Worm (Caenorhabditis elegans) whole organism, midembryonic: ENCODE measurements around the gene clec-137.
A peak's percentile ranks its signal among the peaks of the same experiment; 100 is the strongest.

Experiments
- T22C8.4 ChIP-seq: fragments of 200-800 bp; sonication (Bioruptor generic); IDR thresholded peaks from 2 replicates; pipeline ENCODE4 v1.3.6; 2022; ENCODE audit warnings: missing genetic modification characterization, missing compliant biosample characterization
- cog-1 ChIP-seq: sonication (generic microtip); optimal IDR thresholded peaks from 2 replicates; lab custom pipeline; 2016; ENCODE audit warnings: missing genetic modification characterization, missing compliant biosample characterization
- flt-1 ChIP-seq: fragments of 200-800 bp; sonication (Bioruptor generic); IDR thresholded peaks from 2 replicates; pipeline ENCODE4 v1.3.6; 2022; ENCODE audit warnings: missing genetic modification characterization, missing compliant biosample characterization
- klf-2 ChIP-seq: fragments of 200-800 bp; sonication (Bioruptor generic); conservative IDR thresholded peaks from 2 replicates; pipeline ENCODE4 v1.3.6; 2022; ENCODE audit warnings: missing genetic modification reagents, missing genetic modification characterization, missing compliant biosample characterization
- med-1 ChIP-seq: sonication (generic microtip); optimal IDR thresholded peaks from 2 replicates; lab custom pipeline; 2017; ENCODE audit warnings: missing genetic modification characterization, mild to moderate bottlenecking, missing compliant biosample characterization, antibody characterized with exemption, missing genetic modification reagents; ENCODE audit not compliant: insufficient read depth
- ref-1 ChIP-seq: fragments of 200-800 bp; sonication (Bioruptor generic); conservative IDR thresholded peaks from 2 replicates; pipeline ENCODE4 v1.3.6; 2022; ENCODE audit warnings: missing genetic modification reagents, missing genetic modification characterization, missing compliant biosample characterization
- tab-1 ChIP-seq: fragments of 200-800 bp; sonication (Bioruptor generic); IDR thresholded peaks from 2 replicates; pipeline ENCODE4 v1.3.6; 2022; ENCODE audit warnings: missing genetic modification characterization, missing compliant biosample characterization
- ztf-23 ChIP-seq: fragments of 200-800 bp; sonication (Bioruptor generic); IDR thresholded peaks from 2 replicates; pipeline ENCODE4 v1.3.6; 2022; ENCODE audit warnings: missing genetic modification reagents, missing genetic modification characterization, missing compliant biosample characterization
- ztf-29 ChIP-seq: fragments of 200-800 bp; sonication (Bioruptor generic); IDR thresholded peaks from 2 replicates; pipeline ENCODE4 v1.3.6; 2022; ENCODE audit warnings: missing genetic modification reagents, missing genetic modification characterization, missing compliant biosample characterization

clec-137 gene

ce11 chrII:4599838-4600237, 18.1 kb downstream of the clec-137 start:
- no peak for TF ChIP-seq ref-1 (GFP tag; lab: Robert Waterston, UW)
- TF ChIP-seq med-1, result no peak
- TF ChIP-seq tab-1, result no peak
- TF ChIP-seq cog-1 (tag; lab: Kevin White, UChicago), result no peak
- TF ChIP-seq ztf-23 (GFP tag; lab: Robert Waterston, UW), result no peak
- no peak for TF ChIP-seq T22C8.4 (GFP tag; lab: Robert Waterston, UW)
- TF ChIP-seq ztf-29, result no peak

- TF ChIP-seq ref-1 (GFP tag; lab: Robert Waterston, UW), result no peak
- 0 out of 2 replicates have a peak, but pooled peaks have one; percentile 28 for TF ChIP-seq ztf-23 (GFP tag; lab: Robert Waterston, UW)
Observed at ce11 chrII:4598815-4599214, 19.1 kb downstream of the clec-137 start.

ce11 chrII:4597441-4597840, 20.4 kb downstream of the clec-137 start:
- TF ChIP-seq ztf-29 (no peak), tab-1 (no peak), ref-1 (GFP tag; lab: Robert Waterston, UW) (no peak), flt-1 (GFP tag; lab: Robert Waterston, UW) (no peak), cog-1 (tag; lab: Kevin White, UChicago) (no peak), klf-2 (GFP tag; lab: Robert Waterston, UW) (no peak), med-1 (no peak), ztf-23 (GFP tag; lab: Robert Waterston, UW) (no peak), T22C8.4 (GFP tag; lab: Robert Waterston, UW) (no peak)

ce11 chrII:4590660-4591059, 27.2 kb downstream of the clec-137 start:
- TF ChIP-seq med-1 (no peak), cog-1 (tag; lab: Kevin White, UChicago) (no peak), ref-1 (GFP tag; lab: Robert Waterston, UW) (no peak), klf-2 (GFP tag; lab: Robert Waterston, UW) (no peak), T22C8.4 (GFP tag; lab: Robert Waterston, UW) (no peak), ztf-23 (GFP tag; lab: Robert Waterston, UW) (no peak), ztf-29 (no peak), tab-1 (no peak), flt-1 (GFP tag; lab: Robert Waterston, UW) (no peak)

- no peak for TF ChIP-seq T22C8.4 (GFP tag; lab: Robert Waterston, UW)
- TF ChIP-seq tab-1, result no peak
- no peak for TF ChIP-seq flt-1 (GFP tag; lab: Robert Waterston, UW)
- no peak for TF ChIP-seq ztf-29
- no peak for TF ChIP-seq ref-1 (GFP tag; lab: Robert Waterston, UW)
- TF ChIP-seq klf-2 (GFP tag; lab: Robert Waterston, UW), result no peak
- TF ChIP-seq cog-1 (tag; lab: Kevin White, UChicago), result no peak
- TF ChIP-seq ztf-23 (GFP tag; lab: Robert Waterston, UW), result no peak
- no peak for TF ChIP-seq med-1
Observed at ce11 chrII:4590086-4590485, 27.8 kb downstream of the clec-137 start.

- 0 out of 2 replicates have a peak, but pooled peaks have one; percentile 25 for TF ChIP-seq ref-1 (GFP tag; lab: Robert Waterston, UW)
- TF ChIP-seq klf-2 (GFP tag; lab: Robert Waterston, UW), result no peak
- TF ChIP-seq med-1, result no peak
- 0 out of 2 replicates have a peak, but pooled peaks have one; percentile 27 for TF ChIP-seq flt-1 (GFP tag; lab: Robert Waterston, UW)
Observed at ce11 chrII:4585327-4585726, 32.6 kb downstream of the clec-137 start.

- TF ChIP-seq med-1 (no peak), ztf-29 (no peak), T22C8.4 (GFP tag; lab: Robert Waterston, UW) (no peak), cog-1 (tag; lab: Kevin White, UChicago) (no peak), tab-1 (no peak), ref-1 (GFP tag; lab: Robert Waterston, UW) (no peak), klf-2 (GFP tag; lab: Robert Waterston, UW) (no peak), ztf-23 (GFP tag; lab: Robert Waterston, UW) (no peak), flt-1 (GFP tag; lab: Robert Waterston, UW) (no peak)
Observed at ce11 chrII:4584313-4584712, 33.6 kb downstream of the clec-137 start.

ce11 chrII:4583203-4583912, 34.5 kb downstream of the clec-137 start:
- no peak for TF ChIP-seq T22C8.4 (GFP tag; lab: Robert Waterston, UW)

ce11 chrII:4581090-4581489, 36.8 kb downstream of the clec-137 start:
- TF ChIP-seq ztf-29, result no peak
- TF ChIP-seq flt-1 (GFP tag; lab: Robert Waterston, UW), result no peak
- TF ChIP-seq tab-1, result no peak
- TF ChIP-seq T22C8.4 (GFP tag; lab: Robert Waterston, UW), result no peak
- no peak for TF ChIP-seq klf-2 (GFP tag; lab: Robert Waterston, UW)
- TF ChIP-seq ztf-23 (GFP tag; lab: Robert Waterston, UW), result no peak
- TF ChIP-seq med-1, result no peak
- TF ChIP-seq ref-1 (GFP tag; lab: Robert Waterston, UW), result no peak
- TF ChIP-seq cog-1 (tag; lab: Kevin White, UChicago), result no peak

- TF ChIP-seq cog-1 (tag; lab: Kevin White, UChicago) (no peak), ztf-23 (GFP tag; lab: Robert Waterston, UW) (no peak), tab-1 (no peak), ztf-29 (no peak), flt-1 (GFP tag; lab: Robert Waterston, UW) (peak; percentile 13; the same call in 1 of the 2 replicates), med-1 (no peak)
Observed at ce11 chrII:4579920-4580474, 37.9 kb downstream of the clec-137 start.
